Worm (Caenorhabditis elegans): Measurements from ENCODE around the gene Y55F3BL.4.

Y55F3BL.4 gene

ce11 chrIV:796521-797073 lies 8.3 kb upstream of the Y55F3BL.4 start, which contains the start of the genes F56B3.11 and ech-5:
F56B3.11 (minus strand) TSS chrIV:796571.
ech-5 (plus strand) TSS chrIV:797023.
- TF ChIP-seq nhr-84 (tag; optimal IDR thresholded peaks at IDR 0.05) (no peak), nhr-237 (tag; optimal IDR thresholded peaks at IDR 0.05) (peak; percentile 50), lin-14 (GFP tag; optimal IDR thresholded peaks at IDR 0.05) (peak; percentile 93), rnt-1 (tag; optimal IDR thresholded peaks at IDR 0.05) (no peak), C34B4.2 (tag; optimal IDR thresholded peaks at IDR 0.05) (no peak), lin-35 (GFP tag; optimal IDR thresholded peaks at IDR 0.05) (peak; percentile 64 to 77), ces-1 (GFP tag; optimal IDR thresholded peaks at IDR 0.05) (no peak), nhr-76 (tag; optimal IDR thresholded peaks at IDR 0.05) (no peak), ztf-4 (tag; optimal IDR thresholded peaks at IDR 0.05) (no peak), tlp-1 (tag; optimal IDR thresholded peaks at IDR 0.05) (no peak), efl-3 (GFP tag; optimal IDR thresholded peaks at IDR 0.05) (peak; percentile 72), snu-23 (GFP tag; optimal IDR thresholded peaks at IDR 0.05) (peak; percentile 92), unc-62 (GFP tag; optimal IDR thresholded peaks at IDR 0.05) (no peak), ceh-63 (GFP tag; optimal IDR thresholded peaks at IDR 0.05) (no peak), sup-37 (GFP tag; optimal IDR thresholded peaks at IDR 0.05) (no peak), unc-30 (tag; optimal IDR thresholded peaks at IDR 0.05) (no peak), isw-1 (GFP tag; IDR thresholded peaks at IDR 0.05) (peak; percentile 90), ceh-90 (tag; optimal IDR thresholded peaks at IDR 0.05) (peak; percentile 80), dsc-1 (tag; optimal IDR thresholded peaks at IDR 0.05) (peak; percentile 88), pqm-1 (tag; optimal IDR thresholded peaks at IDR 0.05) (no peak), F16B12.6 (tag; optimal IDR thresholded peaks at IDR 0.05) (peak; percentile 19), ets-5 (GFP tag; IDR thresholded peaks at IDR 0.05) (no peak), fkh-4 (tag; optimal IDR thresholded peaks at IDR 0.05; ENCODE audit: borderline replicate concordance) (peak; percentile 81), skn-1 (tag; optimal IDR thresholded peaks at IDR 0.05) (peak; percentile 36), mef-2 (tag; optimal IDR thresholded peaks at IDR 0.05) (no peak), sox-4 (tag; optimal IDR thresholded peaks at IDR 0.05) (peak; percentile 82), C16A3.4 (tag; optimal IDR thresholded peaks at IDR 0.05) (peak; percentile 77), fos-1 (tag; optimal IDR thresholded peaks at IDR 0.05) (peak; percentile 32), efl-1 (optimal IDR thresholded peaks at IDR 0.05) (peak; percentile 65 to 78), efl-1 (GFP tag; optimal IDR thresholded peaks at IDR 0.05 in 1 of 2) (peak; percentile 74 to 93), sptf-1 (tag; optimal IDR thresholded peaks at IDR 0.05) (no peak), elt-3 (tag; optimal IDR thresholded peaks at IDR 0.05) (peak in 1 of 6 experiments; percentile 34), pag-3 (tag; optimal IDR thresholded peaks at IDR 0.05; ENCODE audit: borderline replicate concordance, insufficient read depth) (no peak), nhr-28 (tag; optimal IDR thresholded peaks at IDR 0.05) (no peak), ceh-88 (GFP tag; IDR thresholded peaks at IDR 0.05) (peak; percentile 93), blmp-1 (tag; optimal IDR thresholded peaks at IDR 0.05) (no peak), ama-1 (optimal IDR thresholded peaks at IDR 0.05) (no peak), zip-4 (GFP tag; optimal IDR thresholded peaks at IDR 0.05) (peak; percentile 19), lin-13 (GFP tag; optimal IDR thresholded peaks at IDR 0.05) (peak; percentile 47), egl-13 (tag; optimal IDR thresholded peaks at IDR 0.05) (peak; percentile 87), hpl-2 (GFP tag; optimal IDR thresholded peaks at IDR 0.05) (no peak), nhr-77 (tag; optimal IDR thresholded peaks at IDR 0.05) (peak; percentile 44), lsy-2 (tag; optimal IDR thresholded peaks at IDR 0.05) (peak; percentile 82 to 84), nhr-20 (tag; optimal IDR thresholded peaks at IDR 0.05) (peak; percentile 87), egl-27 (tag; optimal IDR thresholded peaks at IDR 0.05) (no peak), snpc-4 (tag; optimal IDR thresholded peaks at IDR 0.05) (peak; percentile 45), mdl-1 (tag; optimal IDR thresholded peaks at IDR 0.05) (no peak), lin-15B (tag; optimal IDR thresholded peaks at IDR 0.05) (peak; percentile 76), unc-130 (tag; optimal IDR thresholded peaks at IDR 0.05) (no peak), aly-2 (tag; optimal IDR thresholded peaks at IDR 0.05) (peak; percentile 44), unc-98 (GFP tag; IDR thresholded peaks at IDR 0.05) (peak; percentile 93), nhr-71 (tag; optimal IDR thresholded peaks at IDR 0.05) (peak; percentile 95), grh-1 (GFP tag; IDR thresholded peaks at IDR 0.05) (peak; percentile 42; the same call in 1 of the 2 replicates), zag-1 (tag; optimal IDR thresholded peaks at IDR 0.05) (peak; percentile 52)
